Worm (Caenorhabditis elegans): Measurements from ENCODE around the gene srx-4.

Gene srx-4

DNA sequence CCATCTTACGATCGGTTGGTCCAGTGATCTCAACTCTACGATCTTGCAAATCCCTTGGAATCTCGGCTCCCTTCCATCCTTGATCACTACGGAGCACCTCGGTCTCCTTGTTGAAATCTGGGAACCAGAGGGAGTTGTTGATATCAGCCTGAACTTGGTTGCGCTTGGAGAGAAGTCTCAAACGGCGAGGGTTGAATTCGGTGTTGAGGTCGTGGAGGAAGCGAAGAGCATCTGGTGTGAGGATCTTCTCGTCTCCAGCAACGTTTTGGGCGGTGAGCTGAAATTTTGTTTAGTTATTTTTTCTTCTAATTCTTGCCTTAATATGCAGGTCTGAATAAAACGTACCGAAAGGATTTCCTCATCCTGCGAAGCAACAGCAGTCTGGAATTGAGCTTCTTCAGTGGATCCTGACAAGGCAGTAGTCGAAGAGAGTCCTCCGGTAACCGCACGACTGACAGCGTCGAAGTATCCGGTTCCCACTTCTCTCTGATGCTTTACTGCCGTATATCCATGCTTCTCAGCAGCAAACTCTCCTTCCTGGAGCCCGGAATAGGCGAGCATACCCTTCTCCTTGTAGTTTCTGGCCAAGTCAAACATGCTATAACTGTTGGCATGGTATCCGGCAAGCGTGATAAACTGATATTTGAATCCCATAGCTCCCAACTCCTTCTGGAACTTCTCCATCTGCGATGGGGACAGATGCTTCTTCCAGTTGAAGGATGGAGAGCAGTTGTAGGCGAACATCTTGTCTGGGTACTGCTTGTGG, 33.4 kb upstream of the srx-4 start (continued):
- TF ChIP-seq cebp-1 (GFP tag; IDR thresholded peaks at IDR 0.05) (no peak), cebp-1 (tag; optimal IDR thresholded peaks at IDR 0.05) (no peak), Y79H2A.3 (GFP tag; conservative IDR thresholded peaks at IDR 0.05) (no peak), ceh-91 (GFP tag; IDR thresholded peaks at IDR 0.05) (no peak), sptf-2 (GFP tag; optimal IDR thresholded peaks at IDR 0.05) (no peak), atf-7 (tag; optimal IDR thresholded peaks at IDR 0.05) (no peak), aptf-3 (GFP tag; IDR thresholded peaks at IDR 0.05) (no peak), ets-4 (GFP tag; optimal IDR thresholded peaks at IDR 0.05) (no peak), sdz-38 (tag; optimal IDR thresholded peaks at IDR 0.05) (no peak), hsf-1 (GFP tag; IDR thresholded peaks at IDR 0.05) (no peak), D2030.7 (GFP tag; IDR thresholded peaks at IDR 0.05) (no peak), let-607 (tag; optimal IDR thresholded peaks at IDR 0.05) (no peak)

DNA sequence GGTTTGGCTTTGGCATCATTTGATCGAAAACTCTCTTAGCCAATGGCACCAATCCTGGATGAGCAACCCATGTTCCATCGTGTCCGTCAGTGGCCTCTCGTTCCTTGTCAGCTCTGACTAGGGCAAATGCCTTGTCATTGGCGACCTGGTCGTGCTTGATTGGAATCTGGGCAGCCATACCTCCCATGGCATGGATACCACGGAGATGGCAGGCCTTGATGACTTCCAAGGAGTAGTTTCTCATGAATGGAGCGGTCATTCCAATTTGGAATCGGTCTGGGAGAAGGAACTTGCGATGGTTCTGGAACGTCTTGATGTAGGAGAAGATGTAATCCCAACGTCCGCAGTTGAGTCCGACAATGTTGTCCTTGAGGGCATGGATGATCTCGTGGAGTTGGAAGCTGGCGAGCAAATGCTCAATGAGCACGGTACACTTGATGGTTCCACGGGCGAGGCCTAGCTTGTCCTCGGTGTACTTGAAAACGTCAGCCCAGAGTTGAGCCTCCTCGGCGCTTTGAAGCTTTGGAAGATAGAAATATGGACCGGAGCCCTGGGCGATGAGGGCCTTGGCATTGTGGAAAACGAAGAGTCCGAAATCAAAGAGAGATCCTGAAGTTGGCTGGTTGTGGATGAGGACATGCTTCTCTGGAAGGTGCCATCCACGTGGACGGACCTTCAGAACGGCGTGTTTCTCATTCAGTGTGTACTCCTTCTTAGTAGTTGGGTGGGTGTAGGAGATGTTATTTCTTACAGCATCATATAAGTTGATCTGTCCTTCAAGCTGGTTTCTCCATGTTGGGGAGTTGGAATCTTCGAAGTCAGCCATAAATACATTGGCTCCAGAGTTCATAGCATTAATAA, 32.6 kb upstream of the srx-4 start:
- TF ChIP-seq ceh-40 (GFP tag; IDR thresholded peaks at IDR 0.05) (0 out of 2 replicates have a peak, but pooled peaks have one; percentile 5), mcd-1 (GFP tag; IDR thresholded peaks at IDR 0.05) (no peak), egl-44 (GFP tag; IDR thresholded peaks at IDR 0.05) (peak; percentile 25), ZK185.1 (tag; optimal IDR thresholded peaks at IDR 0.05; ENCODE audit: poor library complexity, severe bottlenecking) (peak; percentile 67), B0336.3 (GFP tag; IDR thresholded peaks at IDR 0.05) (peak; percentile 6), ceh-58 (GFP tag; IDR thresholded peaks at IDR 0.05) (0 out of 2 replicates have a peak, but pooled peaks have one; percentile 16), tlf-1 (GFP tag; optimal IDR thresholded peaks at IDR 0.05) (peak; percentile 9), F37B4.10 (GFP tag; IDR thresholded peaks at IDR 0.05) (no peak), sea-2 (GFP tag; IDR thresholded peaks at IDR 0.05) (no peak), nfyb-1 (GFP tag; IDR thresholded peaks at IDR 0.05) (0 out of 2 replicates have a peak, but pooled peaks have one; percentile 14), cebp-1 (GFP tag; IDR thresholded peaks at IDR 0.05) (no peak), cebp-1 (tag; optimal IDR thresholded peaks at IDR 0.05) (peak; percentile 6), lin-26 (GFP tag; IDR thresholded peaks at IDR 0.05) (peak; percentile 75; the same call in 1 of the 2 replicates), somi-1 (GFP tag; optimal IDR thresholded peaks at IDR 0.05) (peak; percentile 18), F22D6.2 (tag; optimal IDR thresholded peaks at IDR 0.05) (no peak), lag-1 (GFP tag; IDR thresholded peaks at IDR 0.05) (no peak), Y53G8AR.9 (GFP tag; conservative IDR thresholded peaks at IDR 0.05) (peak; percentile 10), nhr-179 (tag; optimal IDR thresholded peaks at IDR 0.05) (no peak), ama-1 (optimal IDR thresholded peaks at IDR 0.05) (peak; percentile 88), ama-1 (GFP tag; optimal IDR thresholded peaks at IDR 0.05) (peak in 1 of 2 experiments; percentile 12)

DNA sequence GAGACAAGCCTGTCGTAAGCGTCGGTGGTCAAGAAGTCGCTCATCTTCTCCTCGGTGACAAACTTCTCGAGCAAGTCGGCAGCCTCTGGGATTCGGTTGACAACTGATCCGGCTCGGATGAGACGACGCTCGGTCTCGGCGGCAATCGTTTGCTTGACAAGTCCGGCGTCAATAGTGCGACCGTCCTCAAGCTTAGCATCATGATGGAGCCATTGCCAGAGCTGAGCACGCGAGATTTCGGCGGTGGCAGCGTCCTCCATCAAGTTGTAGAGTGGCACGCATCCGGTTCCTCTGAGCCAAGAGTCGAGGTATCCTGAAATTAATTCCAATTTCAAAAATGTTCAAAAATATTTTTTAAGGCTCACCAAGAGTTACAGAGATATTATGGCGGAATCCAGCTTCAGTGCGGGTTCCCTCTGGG, 31.9 kb upstream of the srx-4 start:
- TF ChIP-seq lir-1 (GFP tag; conservative IDR thresholded peaks at IDR 0.05) = no peak
- TF ChIP-seq F10E7.11 (tag; optimal IDR thresholded peaks at IDR 0.05) = no peak
- no peak for TF ChIP-seq K11D2.4 (GFP tag; IDR thresholded peaks at IDR 0.05)
- 0 out of 2 replicates have a peak, but pooled peaks have one; percentile 6 for TF ChIP-seq Y53F4B.3 (GFP tag; IDR thresholded peaks at IDR 0.05)
- no peak for TF ChIP-seq C06A6.2 (GFP tag; conservative IDR thresholded peaks at IDR 0.05)
- no peak for TF ChIP-seq die-1 (tag; optimal IDR thresholded peaks at IDR 0.05)
- TF ChIP-seq F57C9.4 (tag; optimal IDR thresholded peaks at IDR 0.05) = no peak
- no peak for TF ChIP-seq aptf-3 (GFP tag; IDR thresholded peaks at IDR 0.05)
- no peak for TF ChIP-seq F52B5.7 (tag; optimal IDR thresholded peaks at IDR 0.05)
- TF ChIP-seq sptf-2 (GFP tag; optimal IDR thresholded peaks at IDR 0.05) = no peak
- no peak for TF ChIP-seq madf-3 (GFP tag; IDR thresholded peaks at IDR 0.05)
- no peak for TF ChIP-seq lag-1 (GFP tag; IDR thresholded peaks at IDR 0.05)
- TF ChIP-seq tbx-9 (tag; optimal IDR thresholded peaks at IDR 0.05; ENCODE audit: borderline replicate concordance) = no peak
- TF ChIP-seq ets-4 (GFP tag; optimal IDR thresholded peaks at IDR 0.05) = no peak
- TF ChIP-seq zim-3 (tag; optimal IDR thresholded peaks at IDR 0.05) = peak; percentile 54
- peak; percentile 22 for TF ChIP-seq snpc-3.4 (tag; optimal IDR thresholded peaks at IDR 0.05)
- TF ChIP-seq B0019.2 (GFP tag; conservative IDR thresholded peaks at IDR 0.05) = no peak
- TF ChIP-seq attf-5 (GFP tag; optimal IDR thresholded peaks at IDR 0.05) = no peak
- no peak for TF ChIP-seq ceh-91 (GFP tag; IDR thresholded peaks at IDR 0.05)

Measured in whole organism, young adult.